Worm (Caenorhabditis elegans): ENCODE data around the gene pqn-25.

DNA sequence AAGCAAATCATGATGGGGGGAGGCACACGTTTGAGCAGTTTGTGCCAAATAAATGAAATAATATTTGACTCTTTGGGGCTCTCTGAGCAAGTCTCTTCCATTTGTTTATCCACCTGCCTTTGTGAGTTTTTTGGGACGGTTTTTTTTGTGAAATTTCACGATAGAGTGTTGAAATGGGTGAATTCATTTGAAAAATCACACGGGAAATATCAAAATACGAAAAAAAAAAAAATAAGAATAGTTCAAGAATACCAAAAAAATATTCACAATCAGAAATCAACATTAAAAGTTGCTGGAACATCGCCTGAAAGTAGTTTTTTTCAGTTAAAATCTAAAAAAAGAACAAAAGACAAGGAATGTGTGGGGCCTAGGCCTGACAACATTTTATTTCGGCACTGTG lies at the start of gene pqn-25:
- no peak for TF ChIP-seq snpc-4 (tag; optimal IDR thresholded peaks at IDR 0.05)
- no peak for TF ChIP-seq drap-1 (GFP tag; optimal IDR thresholded peaks at IDR 0.05)
- no peak for TF ChIP-seq elt-3 (tag; optimal IDR thresholded peaks at IDR 0.05)
- no peak for TF ChIP-seq ceh-43 (GFP tag; optimal IDR thresholded peaks at IDR 0.05)
- TF ChIP-seq unc-62 (GFP tag; optimal IDR thresholded peaks at IDR 0.05) = no peak
- no peak for TF ChIP-seq ztf-11 (tag; optimal IDR thresholded peaks at IDR 0.05)
- no peak for TF ChIP-seq unc-39 (tag; optimal IDR thresholded peaks at IDR 0.05)
- no peak for TF ChIP-seq nhr-12 (tag; optimal IDR thresholded peaks at IDR 0.05)

All from whole organism, mixed stage, embryonic.